Worm (Caenorhabditis elegans) whole organism, L1 larva: ENCODE measurements around the gene Y57G7A.6.

Source experiments
- C04F5.9 ChIP-seq: sonication (generic microtip); optimal IDR thresholded peaks from 2 replicates; lab custom pipeline; 2016; ENCODE audit warnings: missing genetic modification characterization, missing compliant biosample characterization
- C16A3.4 ChIP-seq: fragments of 150-350 bp; optimal IDR thresholded peaks from 2 replicates; lab custom pipeline; 2014; ENCODE audit warnings: missing biosample characterization, missing genetic modification characterization
- C34B4.2 ChIP-seq: sonication (generic microtip); optimal IDR thresholded peaks from 2 replicates; lab custom pipeline; 2017; ENCODE audit warnings: mild to moderate bottlenecking, missing genetic modification characterization, missing compliant biosample characterization
- Y116A8C.19 ChIP-seq: sonication (generic microtip); optimal IDR thresholded peaks from 2 replicates; lab custom pipeline; 2016; ENCODE audit warnings: missing compliant biosample characterization, missing genetic modification characterization, borderline replicate concordance
- aha-1 ChIP-seq: fragments of 150-350 bp; optimal IDR thresholded peaks from 2 replicates; lab custom pipeline; 2014; ENCODE audit warnings: missing biosample characterization, missing genetic modification characterization
- aly-2 ChIP-seq: fragments of 150-350 bp; optimal IDR thresholded peaks from 2 replicates; lab custom pipeline; 2014; ENCODE audit warnings: missing biosample characterization, missing genetic modification characterization
- ama-1 ChIP-seq: fragments of 150-350 bp; optimal IDR thresholded peaks from 2 replicates; lab custom pipeline; 2014
- blmp-1 ChIP-seq: fragments of 150-350 bp; optimal IDR thresholded peaks from 2 replicates; lab custom pipeline; 2014; ENCODE audit warnings: missing biosample characterization, missing genetic modification characterization
- ceh-63 ChIP-seq: fragments of 200-800 bp; sonication (Bioruptor generic); optimal IDR thresholded peaks from 2 replicates; lab custom pipeline; 2018; ENCODE audit warnings: mild to moderate bottlenecking, missing genetic modification characterization, missing compliant biosample characterization
- ceh-82 ChIP-seq, 3 experiments: fragments of 150-350 bp in 1 of 3; sonication (generic microtip) in 2 of 3; optimal IDR thresholded peaks; 2 replicates each; lab custom pipeline; 2014 to 2017; ENCODE audit warnings: missing biosample characterization in 3 of 3, missing genetic modification characterization in 3 of 3
- ceh-90 ChIP-seq: sonication (generic microtip); optimal IDR thresholded peaks from 2 replicates; lab custom pipeline; 2016; ENCODE audit warnings: missing genetic modification characterization, missing compliant biosample characterization
- dpl-1 ChIP-seq, 3 experiments: fragments of 150-350 bp in 2 of 3; sonication (generic microtip) in 1 of 3; optimal IDR thresholded peaks; 2 replicates each; lab custom pipeline; 2014 to 2017; ENCODE audit warnings: missing biosample characterization in 3 of 3, missing genetic modification characterization in 3 of 3, missing genetic modification reagents in 3 of 3
- efl-1 ChIP-seq, 4 experiments: fragments of 150-350 bp; optimal IDR thresholded peaks in 3 of 4; peaks in 1 of 4; 1 replicate in 1 of 4; 2 replicates in 3 of 4; lab custom pipeline; 2014; ENCODE audit warnings: missing biosample characterization in 2 of 4, missing genetic modification characterization in 2 of 4, missing genetic modification reagents in 2 of 4
- egl-13 ChIP-seq: sonication (generic microtip); optimal IDR thresholded peaks from 2 replicates; lab custom pipeline; 2016; ENCODE audit warnings: missing genotype, missing genetic modification reagents, missing genetic modification characterization, missing compliant biosample characterization
- egl-27 ChIP-seq, 2 experiments: fragments of 150-350 bp in 1 of 2; sonication (generic microtip); optimal IDR thresholded peaks; 3 replicates each; lab custom pipeline; 2017 to 2018; ENCODE audit warnings: missing biosample characterization in 2 of 2, missing genetic modification characterization in 2 of 2, missing genetic modification reagents in 2 of 2
- elt-2 ChIP-seq: sonication (generic microtip); optimal IDR thresholded peaks from 2 replicates; lab custom pipeline; 2016; ENCODE audit warnings: missing genetic modification characterization, mild to moderate bottlenecking, inconsistent platforms, missing compliant biosample characterization, missing genetic modification reagents
- elt-3 ChIP-seq, 6 experiments: fragments of 150-350 bp in 1 of 6; sonication (generic microtip); optimal IDR thresholded peaks; 2 replicates each; lab custom pipeline; 2017 to 2018; ENCODE audit warnings: missing biosample characterization in 6 of 6, missing genetic modification characterization in 6 of 6, inconsistent platforms in 1 of 6
- fkh-10 ChIP-seq: sonication (generic microtip); optimal IDR thresholded peaks from 2 replicates; lab custom pipeline; 2017; ENCODE audit warnings: missing biosample characterization, missing genetic modification reagents, missing genetic modification characterization
- isw-1 ChIP-seq: fragments of 200-800 bp; sonication (Bioruptor generic); IDR thresholded peaks from 2 replicates; pipeline ENCODE4 v1.3.6; 2022; ENCODE audit warnings: missing genetic modification characterization, missing compliant biosample characterization
- lin-13 ChIP-seq: fragments of 150-350 bp; optimal IDR thresholded peaks from 2 replicates; lab custom pipeline; 2014; ENCODE audit warnings: missing biosample characterization, missing genetic modification reagents, missing genetic modification characterization
- lin-14 ChIP-seq: fragments of 200-800 bp; sonication (Bioruptor generic); optimal IDR thresholded peaks from 2 replicates; lab custom pipeline; 2018; ENCODE audit warnings: mild to moderate bottlenecking, missing genetic modification characterization, moderate library complexity, missing compliant biosample characterization
- lin-15B ChIP-seq: fragments of 150-350 bp; sonication (generic microtip); optimal IDR thresholded peaks from 3 replicates; lab custom pipeline; 2014; ENCODE audit warnings: missing biosample characterization, missing genetic modification characterization
- lin-35 ChIP-seq, 2 experiments: fragments of 150-350 bp; optimal IDR thresholded peaks; 2 replicates each; lab custom pipeline; 2014; ENCODE audit warnings: missing biosample characterization in 2 of 2, missing genetic modification characterization in 2 of 2, missing genetic modification reagents in 2 of 2
- lin-39 ChIP-seq: fragments of 150-350 bp; optimal IDR thresholded peaks from 2 replicates; lab custom pipeline; 2014; ENCODE audit warnings: missing biosample characterization, missing genetic modification reagents, missing genetic modification characterization
- lir-3 ChIP-seq: sonication (generic microtip); optimal IDR thresholded peaks from 2 replicates; lab custom pipeline; 2016; ENCODE audit warnings: mild to moderate bottlenecking, missing genetic modification characterization, moderate library complexity, missing compliant biosample characterization; ENCODE audit not compliant: poor library complexity
- lsy-2 ChIP-seq, 2 experiments: fragments of 150-350 bp; optimal IDR thresholded peaks; 2 replicates each; lab custom pipeline; 2014; ENCODE audit warnings: missing biosample characterization in 2 of 2, missing genetic modification characterization in 2 of 2
- mab-9 ChIP-seq: fragments of 200-800 bp; sonication (Bioruptor generic); IDR thresholded peaks from 2 replicates; pipeline ENCODE4 v1.3.6; 2022; ENCODE audit warnings: missing genetic modification reagents, missing genetic modification characterization, missing compliant biosample characterization
- mdl-1 ChIP-seq, 2 experiments: fragments of 150-350 bp; optimal IDR thresholded peaks; 2 replicates each; lab custom pipeline; 2014 to 2017; ENCODE audit warnings: missing biosample characterization in 2 of 2, missing genetic modification characterization in 2 of 2, inconsistent platforms in 1 of 2
- mep-1 ChIP-seq: fragments of 150-350 bp; optimal IDR thresholded peaks from 2 replicates; lab custom pipeline; 2014; ENCODE audit warnings: missing biosample characterization, missing genetic modification characterization
- nhr-20 ChIP-seq: sonication (generic microtip); optimal IDR thresholded peaks from 2 replicates; lab custom pipeline; 2016; ENCODE audit warnings: mild to moderate bottlenecking, missing genetic modification characterization, missing compliant biosample characterization
- nhr-47 ChIP-seq: sonication (generic microtip); optimal IDR thresholded peaks from 2 replicates; lab custom pipeline; 2016; ENCODE audit warnings: mild to moderate bottlenecking, missing genetic modification characterization, moderate library complexity, missing compliant biosample characterization
- nhr-71 ChIP-seq: sonication (generic microtip); optimal IDR thresholded peaks from 2 replicates; lab custom pipeline; 2016; ENCODE audit warnings: mild to moderate bottlenecking, missing genetic modification characterization, moderate library complexity, missing compliant biosample characterization
- nhr-77 ChIP-seq: fragments of 150-350 bp; optimal IDR thresholded peaks from 2 replicates; lab custom pipeline; 2014; ENCODE audit warnings: missing biosample characterization, missing genetic modification characterization
- nhr-85 ChIP-seq: sonication (generic microtip); peaks from one replicate; lab custom pipeline; 2016; ENCODE audit warnings: missing genetic modification characterization, inconsistent platforms, missing compliant biosample characterization
- pax-3 ChIP-seq: fragments of 200-800 bp; sonication (Bioruptor generic); optimal IDR thresholded peaks from 2 replicates; lab custom pipeline; 2018; ENCODE audit warnings: mild to moderate bottlenecking, missing genetic modification characterization, moderate library complexity, missing compliant biosample characterization
- pqm-1 ChIP-seq: sonication (generic microtip); optimal IDR thresholded peaks from 3 replicates; lab custom pipeline; 2017; ENCODE audit warnings: missing biosample characterization, missing genetic modification characterization
- rnt-1 ChIP-seq: sonication (generic microtip); optimal IDR thresholded peaks from 2 replicates; lab custom pipeline; 2016; ENCODE audit warnings: mild to moderate bottlenecking, missing genetic modification characterization, moderate library complexity, missing compliant biosample characterization
- skn-1 ChIP-seq: fragments of 150-350 bp; optimal IDR thresholded peaks from 2 replicates; lab custom pipeline; 2014; ENCODE audit warnings: missing biosample characterization, missing genetic modification characterization
- snu-23 ChIP-seq: sonication (generic microtip); optimal IDR thresholded peaks from 2 replicates; lab custom pipeline; 2016; ENCODE audit warnings: missing genetic modification characterization, missing compliant biosample characterization
- sup-37 ChIP-seq: fragments of 200-800 bp; sonication (Bioruptor generic); optimal IDR thresholded peaks from 2 replicates; lab custom pipeline; 2018; ENCODE audit warnings: mild to moderate bottlenecking, missing genetic modification characterization, missing compliant biosample characterization
- swsn-7 ChIP-seq: sonication (generic microtip); optimal IDR thresholded peaks from 2 replicates; lab custom pipeline; 2016; ENCODE audit warnings: missing genetic modification characterization, missing compliant biosample characterization
- tlp-1 ChIP-seq: fragments of 150-350 bp; optimal IDR thresholded peaks from 2 replicates; lab custom pipeline; 2014; ENCODE audit warnings: missing biosample characterization, missing genetic modification characterization
- unc-130 ChIP-seq: fragments of 150-350 bp; optimal IDR thresholded peaks from 2 replicates; lab custom pipeline; 2017; ENCODE audit warnings: missing biosample characterization, missing genetic modification characterization, inconsistent platforms
- unc-30 ChIP-seq: sonication (generic microtip); optimal IDR thresholded peaks from 2 replicates; lab custom pipeline; 2017; ENCODE audit warnings: missing biosample characterization, missing genetic modification characterization
- unc-98 ChIP-seq: fragments of 200-800 bp; sonication (Bioruptor generic); IDR thresholded peaks from 2 replicates; pipeline ENCODE4 v1.3.6; 2022; ENCODE audit warnings: missing genetic modification characterization, missing compliant biosample characterization
- vab-15 ChIP-seq: sonication (generic microtip); optimal IDR thresholded peaks from 2 replicates; lab custom pipeline; 2017; ENCODE audit warnings: missing genotype, mild to moderate bottlenecking, missing genetic modification characterization, missing compliant biosample characterization
- xbp-1 ChIP-seq: sonication (generic microtip); optimal IDR thresholded peaks from 2 replicates; lab custom pipeline; 2016; ENCODE audit warnings: missing genetic modification characterization, missing compliant biosample characterization
- ztf-11 ChIP-seq, 2 experiments: sonication (generic microtip); optimal IDR thresholded peaks; 2 replicates each; lab custom pipeline; 2016 to 2017; ENCODE audit warnings: missing genetic modification characterization in 2 of 2, missing biosample characterization in 1 of 2, missing compliant biosample characterization in 1 of 2

Y57G7A.6 gene

DNA sequence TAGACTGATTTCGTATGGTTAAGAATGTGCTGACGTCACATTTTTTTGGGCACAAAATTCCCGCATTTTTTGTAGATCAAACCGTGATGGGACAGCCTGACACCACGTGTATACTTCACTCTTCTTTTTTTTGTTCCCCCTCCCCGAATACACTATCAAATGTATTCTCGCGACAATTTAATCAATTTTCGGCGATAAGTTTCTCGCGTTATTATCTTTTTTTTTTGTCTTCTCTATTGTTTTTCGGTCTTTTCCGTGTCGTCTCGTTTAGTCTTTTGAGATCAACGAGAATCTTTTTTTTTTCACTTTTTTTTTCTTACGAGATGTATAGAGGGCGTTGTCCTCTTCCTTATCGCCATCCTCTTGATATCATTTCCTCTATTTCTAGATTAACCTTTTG lies 29.8 kb upstream of the Y57G7A.6 start (continued):
- TF ChIP-seq fkh-10 (GFP tag; lab: Kevin White, UChicago) (peak; percentile 15), snu-23 (peak; percentile 7), vab-15 (tag; lab: Kevin White, UChicago) (no peak), aly-2 (tag; lab: Kevin White, UChicago) (no peak), blmp-1 (tag; lab: Kevin White, UChicago) (peak; percentile 91), pqm-1 (tag; lab: Kevin White, UChicago) (no peak), mab-9 (GFP tag; lab: Robert Waterston, UW) (no peak), sup-37 (GFP tag; lab: Kevin White, UChicago) (no peak), unc-130 (tag; lab: Kevin White, UChicago) (no peak), ceh-82 (tag; optimal IDR thresholded peaks at IDR 0.05; lab: Kevin White, UChicago) (no peak), nhr-20 (peak; percentile 47), lin-14 (GFP tag; lab: Kevin White, UChicago) (peak; percentile 50), elt-3 (tag; optimal IDR thresholded peaks at IDR 0.05; lab: Kevin White, UChicago) (peak in 3 of 6 experiments; percentile 7 to 65 (median 17)), C04F5.9 (tag; lab: Kevin White, UChicago) (no peak), nhr-77 (no peak), skn-1 (tag; lab: Kevin White, UChicago) (no peak), elt-2 (tag; lab: Kevin White, UChicago) (no peak), mep-1 (tag; lab: Kevin White, UChicago) (no peak), C34B4.2 (no peak), tlp-1 (tag; lab: Kevin White, UChicago) (no peak)

DNA sequence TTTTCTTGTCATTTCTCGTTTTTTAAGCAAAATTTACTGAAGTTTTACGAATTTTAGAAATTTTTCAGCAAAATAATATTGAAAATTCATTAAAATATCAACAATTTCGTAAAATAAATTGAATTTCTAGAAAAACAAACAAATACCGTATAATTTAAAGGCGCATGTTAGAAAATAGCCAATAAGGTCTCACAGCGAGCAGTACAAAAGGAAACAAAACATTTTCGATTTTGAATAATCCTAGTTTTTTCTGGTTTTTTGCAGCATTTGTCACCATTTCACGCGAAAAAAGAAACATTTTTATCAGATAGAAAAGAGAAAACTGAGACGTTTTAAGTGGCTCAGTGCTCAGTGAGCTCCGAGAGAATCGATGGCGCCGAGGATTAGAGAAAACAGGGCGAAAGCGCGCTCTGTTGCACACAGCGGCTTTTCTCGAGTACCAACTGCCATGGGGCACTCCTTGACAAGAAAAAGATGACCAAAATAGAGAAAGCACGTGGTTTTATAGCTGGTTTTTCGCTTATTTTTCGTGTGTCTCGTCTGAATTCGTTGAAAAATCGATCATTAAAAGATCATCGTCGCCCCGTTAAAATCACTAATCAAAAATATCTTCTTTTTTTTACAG lies 24.6 kb upstream of the Y57G7A.6 start, which contains the start of the genes alh-6 and fcho-1:
TSS of gene alh-6 (minus strand) at position 242 of the 625 bp plus-strand sequence.
TSS of gene fcho-1 (plus strand) at position 624 of the 625 bp plus-strand sequence.
- TF ChIP-seq xbp-1 (tag; lab: Kevin White, UChicago) (no peak), efl-1 (optimal IDR thresholded peaks at IDR 0.05; lab: Kevin White, UChicago) (peak; percentile 24 to 27), efl-1 (GFP tag; optimal IDR thresholded peaks at IDR 0.05 in 1 of 2; lab: Kevin White, UChicago) (peak in 1 of 2 experiments; percentile 36), dpl-1 (GFP tag; optimal IDR thresholded peaks at IDR 0.05; lab: Kevin White, UChicago) (peak in 1 of 3 experiments; percentile 40), mdl-1 (tag; optimal IDR thresholded peaks at IDR 0.05; lab: Kevin White, UChicago) (peak in 1 of 2 experiments; percentile 19), skn-1 (tag; lab: Kevin White, UChicago) (peak; percentile 3), snu-23 (no peak), pax-3 (tag; lab: Kevin White, UChicago) (no peak), vab-15 (tag; lab: Kevin White, UChicago) (no peak), egl-27 (tag; optimal IDR thresholded peaks at IDR 0.05; lab: Kevin White, UChicago) (no peak), ceh-90 (tag; lab: Kevin White, UChicago) (no peak), nhr-71 (tag; lab: Kevin White, UChicago) (no peak), lin-15B (tag; lab: Kevin White, UChicago) (peak; percentile 32), mab-9 (GFP tag; lab: Robert Waterston, UW) (no peak), nhr-20 (peak; percentile 19), lir-3 (tag; lab: Kevin White, UChicago) (no peak), lin-39 (tag; lab: Kevin White, UChicago) (no peak), ceh-82 (tag; optimal IDR thresholded peaks at IDR 0.05; lab: Kevin White, UChicago) (peak in 1 of 3 experiments; percentile 11), egl-13 (tag; lab: Kevin White, UChicago) (no peak), C16A3.4 (tag; lab: Kevin White, UChicago) (no peak), nhr-85 (tag; lab: Kevin White, UChicago) (no peak), rnt-1 (no peak), unc-30 (tag; lab: Kevin White, UChicago) (no peak), mep-1 (tag; lab: Kevin White, UChicago) (no peak), Y116A8C.19 (tag; lab: Kevin White, UChicago) (no peak), lsy-2 (tag; optimal IDR thresholded peaks at IDR 0.05; lab: Kevin White, UChicago) (peak in 1 of 2 experiments; percentile 24), lin-35 (GFP tag; optimal IDR thresholded peaks at IDR 0.05; lab: Kevin White, UChicago) (peak; percentile 28 to 46), aha-1 (tag; lab: Kevin White, UChicago) (no peak), ceh-63 (GFP tag; lab: Kevin White, UChicago) (no peak), swsn-7 (tag; lab: Kevin White, UChicago) (no peak), lin-13 (GFP tag; lab: Kevin White, UChicago) (no peak), elt-3 (tag; optimal IDR thresholded peaks at IDR 0.05; lab: Kevin White, UChicago) (peak in 1 of 6 experiments; percentile 8), nhr-77 (no peak), nhr-47 (peak; percentile 25), unc-98 (GFP tag; lab: Robert Waterston, UW) (no peak), pqm-1 (tag; lab: Kevin White, UChicago) (no peak), ztf-11 (tag; optimal IDR thresholded peaks at IDR 0.05; lab: Kevin White, UChicago) (no peak), tlp-1 (tag; lab: Kevin White, UChicago) (no peak), isw-1 (GFP tag; lab: Robert Waterston, UW) (peak; percentile 14; the same call in 1 of the 2 replicates), unc-130 (tag; lab: Kevin White, UChicago) (no peak), ama-1 (no peak)
